Worm (Caenorhabditis elegans): ENCODE results near the gene C14A4.6.

Gene C14A4.6

ce11 chrII:10547311-10547710 lies 47.3 kb downstream of the C14A4.6 start (continued):
- TF ChIP-seq tbx-2 (tag; optimal IDR thresholded peaks at IDR 0.05) = no peak
- TF ChIP-seq pat-9 (tag; optimal IDR thresholded peaks at IDR 0.05) = no peak
- TF ChIP-seq dmd-4 (tag; optimal IDR thresholded peaks at IDR 0.05; ENCODE audit: borderline replicate concordance) = no peak
- no peak for TF ChIP-seq syd-9 (tag; optimal IDR thresholded peaks at IDR 0.05)
- TF ChIP-seq unc-55 (GFP tag; optimal IDR thresholded peaks at IDR 0.05) = no peak
- no peak for TF ChIP-seq pqm-1 (tag; optimal IDR thresholded peaks at IDR 0.05)
- TF ChIP-seq ceh-31 (tag; optimal IDR thresholded peaks at IDR 0.05) = no peak
- no peak for TF ChIP-seq pros-1 (tag; optimal IDR thresholded peaks at IDR 0.05)
- TF ChIP-seq elt-2 (tag; optimal IDR thresholded peaks at IDR 0.05) = no peak
- no peak for TF ChIP-seq ceh-9 (tag; optimal IDR thresholded peaks at IDR 0.05)
- TF ChIP-seq ref-2 (tag; optimal IDR thresholded peaks at IDR 0.05) = no peak

ce11 chrII:10546784-10547087 lies 47.8 kb downstream of the C14A4.6 start:
- TF ChIP-seq ceh-45 (GFP tag; IDR thresholded peaks at IDR 0.05) (no peak), unc-55 (GFP tag; optimal IDR thresholded peaks at IDR 0.05) (peak; percentile 79)

- TF ChIP-seq mec-3 (tag; optimal IDR thresholded peaks at IDR 0.05; ENCODE audit: borderline replicate concordance) (no peak), unc-42 (tag; optimal IDR thresholded peaks at IDR 0.05) (no peak), dve-1 (tag; optimal IDR thresholded peaks at IDR 0.05) (no peak), hlh-15 (tag; optimal IDR thresholded peaks at IDR 0.05) (no peak), ceh-19 (GFP tag; optimal IDR thresholded peaks at IDR 0.05) (no peak), tbx-2 (tag; optimal IDR thresholded peaks at IDR 0.05) (no peak), hlh-30 (tag; optimal IDR thresholded peaks at IDR 0.05; ENCODE audit: insufficient read depth) (no peak), elt-2 (tag; optimal IDR thresholded peaks at IDR 0.05) (no peak), che-1 (tag; optimal IDR thresholded peaks at IDR 0.05) (no peak), eyg-1 (tag; optimal IDR thresholded peaks at IDR 0.05) (no peak), sdc-2 (tag; optimal IDR thresholded peaks at IDR 0.05) (no peak), Y22D7AL.16 (tag; optimal IDR thresholded peaks at IDR 0.05) (no peak), ceh-2 (tag; optimal IDR thresholded peaks at IDR 0.05) (no peak), ceh-30 (tag; optimal IDR thresholded peaks at IDR 0.05) (no peak), unc-3 (GFP tag; conservative IDR thresholded peaks at IDR 0.05) (no peak), unc-3 (tag; optimal IDR thresholded peaks at IDR 0.05) (no peak), syd-9 (tag; optimal IDR thresholded peaks at IDR 0.05) (no peak), hlh-13 (GFP tag; optimal IDR thresholded peaks at IDR 0.05) (no peak), ets-4 (tag; optimal IDR thresholded peaks at IDR 0.05) (no peak), ceh-18 (tag; optimal IDR thresholded peaks at IDR 0.05) (no peak), pha-4 (tag; optimal IDR thresholded peaks at IDR 0.05) (no peak)
Measured at ce11 chrII:10545924-10546783, 48.4 kb downstream of the C14A4.6 start.

- TF ChIP-seq T23F11.4 (GFP tag; optimal IDR thresholded peaks at IDR 0.05) = no peak
- peak; percentile 0 for TF ChIP-seq nhr-232 (tag; optimal IDR thresholded peaks at IDR 0.05)
- peak; percentile 15 for TF ChIP-seq pat-9 (tag; optimal IDR thresholded peaks at IDR 0.05)
Measured at ce11 chrII:10545213-10545612, 49.4 kb downstream of the C14A4.6 start.

ce11 chrII:10544374-10544908 lies 50.1 kb downstream of the C14A4.6 start:
- TF ChIP-seq sdc-2 (tag; optimal IDR thresholded peaks at IDR 0.05) (no peak), eyg-1 (tag; optimal IDR thresholded peaks at IDR 0.05) (no peak), K09A11.1 (tag; optimal IDR thresholded peaks at IDR 0.05; ENCODE audit: insufficient read depth) (no peak), tbx-2 (tag; optimal IDR thresholded peaks at IDR 0.05) (no peak), ref-2 (tag; optimal IDR thresholded peaks at IDR 0.05) (no peak), K02D7.2 (tag; optimal IDR thresholded peaks at IDR 0.05) (no peak), ztf-16 (tag; optimal IDR thresholded peaks at IDR 0.05) (no peak)

Measured in whole organism, late embryonic.